Fruit fly (Drosophila melanogaster) whole organism, embryonic: ENCODE measurements around the gene Lcp65Aa.

Source experiments
- Awh ChIP-seq: fragments of 200-800 bp; sonication (Bioruptor generic); IDR thresholded peaks from 2 replicates; pipeline ENCODE4, ENCODE4 v1.3.6; 2022; ENCODE audit warnings: missing biosample characterization, missing genetic modification characterization
- CG10321 ChIP-seq: fragments of 200-800 bp; sonication (Bioruptor generic); IDR thresholded peaks from 2 replicates; pipeline ENCODE4 v1.3.6; 2022; ENCODE audit warnings: missing biosample characterization, missing genetic modification characterization
- CG12769 ChIP-seq: fragments of 200-800 bp; sonication (Bioruptor generic); optimal IDR thresholded peaks from 2 replicates; lab custom pipeline; 2019; ENCODE audit warnings: missing biosample characterization, mild to moderate bottlenecking, missing genetic modification characterization, moderate library complexity
- CG13775 ChIP-seq: fragments of 200-800 bp; sonication (Bioruptor generic); optimal IDR thresholded peaks from 3 replicates; lab custom pipeline; 2017; ENCODE audit warnings: missing biosample characterization, mild to moderate bottlenecking, missing genetic modification characterization
- CG13894 ChIP-seq: fragments of 200-800 bp; sonication (Bioruptor generic); optimal IDR thresholded peaks from 3 replicates; lab custom pipeline; 2018; ENCODE audit warnings: missing biosample characterization, mild to moderate bottlenecking, missing genetic modification characterization, moderate library complexity
- CG2678 ChIP-seq: fragments of 200-800 bp; sonication (Bioruptor generic); optimal IDR thresholded peaks from 3 replicates; lab custom pipeline; 2019; ENCODE audit warnings: missing biosample characterization, mild to moderate bottlenecking, missing genetic modification characterization, moderate library complexity
- CG2889 ChIP-seq: fragments of 200-800 bp; sonication (Bioruptor generic); IDR thresholded peaks from 3 replicates; pipeline ENCODE4 v1.3.6; 2022; ENCODE audit warnings: missing biosample characterization, missing genetic modification characterization
- CG30403 ChIP-seq: fragments of 200-800 bp; sonication (Bioruptor generic); optimal IDR thresholded peaks from 3 replicates; lab custom pipeline; 2016; ENCODE audit warnings: missing biosample characterization, missing genetic modification characterization
- CG33557 ChIP-seq: fragments of 200-800 bp; sonication (Bioruptor generic); optimal IDR thresholded peaks from 2 replicates; lab custom pipeline; 2019; ENCODE audit warnings: missing biosample characterization, mild to moderate bottlenecking, missing genetic modification characterization, moderate library complexity
- CG6854 ChIP-seq: fragments of 200-800 bp; sonication (Bioruptor generic); optimal IDR thresholded peaks from 3 replicates; lab custom pipeline; 2017; ENCODE audit warnings: missing biosample characterization, mild to moderate bottlenecking, missing genetic modification characterization
- CG7372 ChIP-seq: fragments of 200-800 bp; sonication (Bioruptor generic); IDR thresholded peaks from 2 replicates; pipeline ENCODE4 v1.3.6; 2022; ENCODE audit warnings: missing biosample characterization, missing genetic modification characterization
- D ChIP-seq, 2 experiments: fragments of 200-800 bp in 1 of 2; fragments of >200 bp in 1 of 2; sonication (Bioruptor generic) in 1 of 2; optimal IDR thresholded peaks; 2 replicates in 1 of 2; 3 replicates in 1 of 2; lab custom pipeline; 2017; ENCODE audit warnings: mild to moderate bottlenecking in 1 of 2, missing biosample characterization in 1 of 2, missing genetic modification characterization in 1 of 2, missing genetic modification reagents in 1 of 2
- Dll ChIP-seq: fragments of 200-800 bp; sonication (Bioruptor generic); IDR thresholded peaks from 4 replicates; pipeline ENCODE4 v1.3.6; 2022; ENCODE audit warnings: missing biosample characterization, missing genetic modification characterization; ENCODE audit not compliant: partially characterized antibody
- E2f2 ChIP-seq: fragments of 200-800 bp; sonication (Bioruptor generic); IDR thresholded peaks from 2 replicates; pipeline ENCODE4 v1.3.6; 2022; ENCODE audit warnings: missing biosample characterization, missing genetic modification characterization
- ERR ChIP-seq: fragments of 200-800 bp; sonication (Bioruptor generic); optimal IDR thresholded peaks from 2 replicates; lab custom pipeline; 2016; ENCODE audit warnings: missing biosample characterization, missing genetic modification characterization
- Ets65A ChIP-seq: fragments of 200-800 bp; sonication (Bioruptor generic); peaks from one replicate; lab custom pipeline; 2016; ENCODE audit warnings: missing biosample characterization, missing genetic modification characterization
- HHEX ChIP-seq: fragments of 200-800 bp; sonication (Bioruptor generic); optimal IDR thresholded peaks from 3 replicates; lab custom pipeline; 2017; ENCODE audit warnings: missing biosample characterization, mild to moderate bottlenecking, missing genetic modification characterization, missing genetic modification reagents
- Hr3 ChIP-seq: fragments of 200-800 bp; sonication (Bioruptor generic); optimal IDR thresholded peaks from 3 replicates; lab custom pipeline; 2016; ENCODE audit warnings: missing biosample characterization, missing genetic modification characterization
- Nf-YB ChIP-seq: fragments of 200-800 bp; sonication (Bioruptor generic); optimal IDR thresholded peaks from 3 replicates; lab custom pipeline; 2019; ENCODE audit warnings: missing biosample characterization, mild to moderate bottlenecking, missing genetic modification characterization, moderate library complexity
- Nf-YC ChIP-seq: fragments of 200-800 bp; optimal IDR thresholded peaks from 3 replicates; lab custom pipeline; 2019; ENCODE audit warnings: missing biosample characterization, mild to moderate bottlenecking, missing genetic modification characterization, moderate library complexity
- Oli ChIP-seq: fragments of 200-800 bp; sonication (Bioruptor generic); optimal IDR thresholded peaks from 2 replicates; lab custom pipeline; 2018; ENCODE audit warnings: missing biosample characterization, mild to moderate bottlenecking, missing genetic modification characterization, moderate library complexity
- Opbp ChIP-seq: fragments of 200-800 bp; sonication (Bioruptor generic); IDR thresholded peaks from 3 replicates; pipeline ENCODE4 v1.3.6; 2022; ENCODE audit warnings: missing biosample characterization, missing genetic modification characterization; ENCODE audit not compliant: partially characterized antibody
- Trl ChIP-seq, 3 experiments: fragments of >200 bp in 2 of 3; fragments of 200-800 bp in 1 of 3; sonication (Bioruptor generic) in 1 of 3; optimal IDR thresholded peaks; 2 replicates in 1 of 3; 3 replicates in 2 of 3; lab custom pipeline; 2016 to 2017; ENCODE audit warnings: missing biosample characterization in 1 of 3, missing genetic modification characterization in 1 of 3
- Usf ChIP-seq: fragments of 200-800 bp; sonication (Bioruptor generic); optimal IDR thresholded peaks from 2 replicates; lab custom pipeline; 2017; ENCODE audit warnings: missing genotype, missing biosample characterization, missing genetic modification characterization
- aop ChIP-seq: fragments of 200-800 bp; sonication (Bioruptor generic); IDR thresholded peaks from 2 replicates; pipeline ENCODE4 v1.3.6; 2022; ENCODE audit warnings: missing biosample characterization, missing genetic modification characterization
- bcd ChIP-seq: fragments of 200-800 bp; sonication (Bioruptor generic); optimal IDR thresholded peaks from 2 replicates; lab custom pipeline; 2017; ENCODE audit warnings: missing biosample characterization, mild to moderate bottlenecking, missing genetic modification characterization
- cg ChIP-seq: fragments of 200-800 bp; sonication (Bioruptor generic); optimal IDR thresholded peaks from 3 replicates; lab custom pipeline; 2019; ENCODE audit warnings: missing biosample characterization, mild to moderate bottlenecking, missing genetic modification characterization, moderate library complexity
- chn ChIP-seq: fragments of 200-800 bp; sonication (Bioruptor generic); optimal IDR thresholded peaks from 2 replicates; lab custom pipeline; 2016; ENCODE audit warnings: missing biosample characterization, missing genetic modification characterization
- crc ChIP-seq: fragments of 200-800 bp; sonication (Bioruptor generic); optimal IDR thresholded peaks from 2 replicates; lab custom pipeline; 2016; ENCODE audit warnings: missing biosample characterization, missing genetic modification characterization
- dm ChIP-seq: fragments of 200-800 bp; sonication (Bioruptor generic); optimal IDR thresholded peaks from 3 replicates; lab custom pipeline; 2016; ENCODE audit warnings: missing biosample characterization, missing genetic modification characterization
- emc ChIP-seq: fragments of 200-800 bp; sonication (Bioruptor generic); optimal IDR thresholded peaks from 2 replicates; lab custom pipeline; 2016; ENCODE audit warnings: missing biosample characterization, missing genetic modification characterization
- ewg ChIP-seq: fragments of 200-800 bp; sonication (Bioruptor generic); optimal IDR thresholded peaks from 3 replicates; lab custom pipeline; 2017; ENCODE audit warnings: mild to moderate bottlenecking, missing biosample characterization, missing genetic modification reagents, missing genetic modification characterization
- gt ChIP-seq: fragments of 200-800 bp; sonication (Bioruptor generic); IDR thresholded peaks from 2 replicates; pipeline ENCODE4 v1.3.6; 2022; ENCODE audit warnings: missing biosample characterization, missing genetic modification characterization
- her ChIP-seq: fragments of 200-800 bp; sonication (Bioruptor generic); optimal IDR thresholded peaks from 2 replicates; lab custom pipeline; 2016; ENCODE audit warnings: missing biosample characterization, missing genetic modification characterization
- ind ChIP-seq: fragments of 200-800 bp; sonication (Bioruptor generic); optimal IDR thresholded peaks from 3 replicates; lab custom pipeline; 2016; ENCODE audit warnings: missing biosample characterization, missing genetic modification characterization
- jumu ChIP-seq: fragments of 200-800 bp; sonication (Bioruptor generic); optimal IDR thresholded peaks from 3 replicates; lab custom pipeline; 2016; ENCODE audit warnings: missing biosample characterization, missing genetic modification characterization
- lola ChIP-seq, 3 experiments: fragments of >200 bp in 2 of 3; fragments of 200-800 bp in 1 of 3; sonication (Bioruptor generic) in 1 of 3; optimal IDR thresholded peaks; 2 replicates each; lab custom pipeline; 2017 to 2019; ENCODE audit warnings: missing biosample characterization in 3 of 3, missing genetic modification characterization in 3 of 3, mild to moderate bottlenecking in 1 of 3, moderate library complexity in 1 of 3
- nau ChIP-seq: fragments of 200-800 bp; sonication (Bioruptor generic); optimal IDR thresholded peaks from 3 replicates; lab custom pipeline; 2017; ENCODE audit warnings: missing biosample characterization, mild to moderate bottlenecking, missing genetic modification characterization, missing genetic modification reagents
- onecut ChIP-seq: fragments of 200-800 bp; sonication (Bioruptor generic); IDR thresholded peaks from 2 replicates; pipeline ENCODE4 v1.3.6; 2022; ENCODE audit warnings: missing biosample characterization, missing genetic modification characterization
- run ChIP-seq: fragments of 200-800 bp; sonication (Bioruptor generic); optimal IDR thresholded peaks from 3 replicates; lab custom pipeline; 2018; ENCODE audit warnings: missing biosample characterization, mild to moderate bottlenecking, missing genetic modification characterization
- sens ChIP-seq: fragments of 200-800 bp; sonication (Bioruptor generic); peaks from one replicate; lab custom pipeline; 2016; ENCODE audit warnings: missing biosample characterization, missing genetic modification characterization
- sima ChIP-seq: fragments of 200-800 bp; sonication (Bioruptor generic); optimal IDR thresholded peaks from 2 replicates; lab custom pipeline; 2016; ENCODE audit warnings: missing biosample characterization, missing genetic modification characterization
- trem ChIP-seq: fragments of 200-800 bp; optimal IDR thresholded peaks from 3 replicates; lab custom pipeline; 2019; ENCODE audit warnings: missing biosample characterization, mild to moderate bottlenecking, missing genetic modification characterization, moderate library complexity
- twi ChIP-seq: fragments of 200-800 bp; optimal IDR thresholded peaks from 2 replicates; lab custom pipeline; 2019; ENCODE audit warnings: missing biosample characterization, mild to moderate bottlenecking, missing genetic modification characterization, moderate library complexity
- tx ChIP-seq: fragments of 200-800 bp; sonication (Bioruptor generic); optimal IDR thresholded peaks from 2 replicates; lab custom pipeline; 2016; ENCODE audit warnings: missing biosample characterization, missing genetic modification characterization
- unc-4 ChIP-seq: fragments of 200-800 bp; sonication (Bioruptor generic); IDR thresholded peaks from 2 replicates; pipeline ENCODE4 v1.3.6; 2022; ENCODE audit warnings: missing biosample characterization, missing genetic modification characterization; ENCODE audit not compliant: partially characterized antibody

The Lcp65Aa gene

dm6 chr3L:6110673-6111449 lies 40.2 kb upstream of the Lcp65Aa start (continued):
- no peak for TF ChIP-seq Trl (optimal IDR thresholded peaks at IDR 0.05; lab: Kevin White, UChicago)
- TF ChIP-seq Trl (GFP tag; optimal IDR thresholded peaks at IDR 0.05; lab: Kevin White, UChicago): no peak
- peak; percentile 43; the same call in 1 of the 2 replicates for TF ChIP-seq CG10321 (GFP tag; lab: Robert Waterston, UW)
- no peak for TF ChIP-seq CG2678 (tag; lab: Kevin White, UChicago)
- TF ChIP-seq tx (GFP tag; lab: Kevin White, UChicago): no peak
- TF ChIP-seq sima (GFP tag; lab: Kevin White, UChicago): no peak
- TF ChIP-seq Dll (GFP tag; lab: Robert Waterston, UW): no peak
- TF ChIP-seq Ets65A (GFP tag; lab: Kevin White, UChicago): peak; percentile 87

- TF ChIP-seq Ets65A (GFP tag; lab: Kevin White, UChicago) (peak; percentile 92), aop (GFP tag; lab: Robert Waterston, UW) (no peak), CG7372 (GFP tag; lab: Robert Waterston, UW) (0 out of 2 replicates have a peak, but pooled peaks have one; percentile 30)
These were observed 39.6 kb upstream of the Lcp65Aa start for dm6 chr3L:6111458-6111857.

DNA sequence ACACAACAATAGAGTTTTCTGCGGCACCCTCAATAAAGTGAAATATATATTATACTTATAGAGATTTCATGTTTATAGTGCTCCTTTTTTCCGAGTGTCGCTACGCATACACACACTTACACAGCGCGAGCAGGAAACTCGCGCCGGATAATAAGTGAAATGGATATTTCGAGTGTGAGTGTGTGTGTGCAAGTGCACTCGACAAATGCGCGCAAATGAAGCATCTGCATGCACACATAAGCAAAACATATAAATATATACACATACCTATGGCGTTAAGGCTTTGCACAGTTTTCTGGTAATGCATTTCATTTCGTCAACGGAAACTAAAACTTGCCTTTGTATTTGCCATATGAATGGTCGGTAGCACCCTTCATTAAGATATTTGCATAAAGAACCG lies 35.6 kb upstream of the Lcp65Aa start:
- no peak for TF ChIP-seq ind
- no peak for TF ChIP-seq HHEX (GFP tag; lab: Kevin White, UChicago)
- no peak for TF ChIP-seq CG2889
- TF ChIP-seq trem: no peak
- no peak for TF ChIP-seq Hr3
- TF ChIP-seq Awh (GFP tag; lab: Robert Waterston, UW): no peak
- TF ChIP-seq dm (GFP tag; lab: Kevin White, UChicago): no peak
- TF ChIP-seq unc-4 (GFP tag; lab: Robert Waterston, UW): no peak
- no peak for TF ChIP-seq CG6854 (GFP tag; lab: Kevin White, UChicago)
- TF ChIP-seq gt (GFP tag; lab: Robert Waterston, UW): no peak
- TF ChIP-seq Opbp (GFP tag; lab: Robert Waterston, UW): no peak
- TF ChIP-seq emc (GFP tag; lab: Kevin White, UChicago): no peak
- TF ChIP-seq bcd (GFP tag; lab: Kevin White, UChicago): no peak
- TF ChIP-seq CG13894: no peak
- no peak for TF ChIP-seq run (tag; lab: Kevin White, UChicago)
- peak; percentile 5 for TF ChIP-seq cg (GFP tag; lab: Kevin White, UChicago)
- TF ChIP-seq Usf (GFP tag; lab: Kevin White, UChicago): no peak
- TF ChIP-seq ERR: no peak
- TF ChIP-seq sens (GFP tag; lab: Kevin White, UChicago): peak; percentile 24
- no peak for TF ChIP-seq CG13775 (GFP tag; lab: Kevin White, UChicago)
- TF ChIP-seq crc (GFP tag; lab: Kevin White, UChicago): no peak
- no peak for TF ChIP-seq CG12769
- TF ChIP-seq jumu: no peak
- no peak for TF ChIP-seq D (optimal IDR thresholded peaks at IDR 0.05; lab: Kevin White, UChicago)
- no peak for TF ChIP-seq D (GFP tag; optimal IDR thresholded peaks at IDR 0.05; lab: Kevin White, UChicago)
- peak; percentile 91 for TF ChIP-seq Ets65A (GFP tag; lab: Kevin White, UChicago)
- no peak for TF ChIP-seq her

dm6 chr3L:6116881-6117280 lies 34.2 kb upstream of the Lcp65Aa start:
- TF ChIP-seq Nf-YC (tag; lab: Kevin White, UChicago) (peak; percentile 82), chn (GFP tag; lab: Kevin White, UChicago) (no peak), CG30403 (GFP tag; lab: Kevin White, UChicago) (no peak), lola (GFP tag; optimal IDR thresholded peaks at IDR 0.05; lab: Kevin White, UChicago) (no peak), CG33557 (GFP tag; lab: Kevin White, UChicago) (no peak), onecut (GFP tag; lab: Robert Waterston, UW) (peak; percentile 83), E2f2 (GFP tag; lab: Robert Waterston, UW) (no peak), ewg (GFP tag; lab: Kevin White, UChicago) (peak; percentile 35), nau (GFP tag; lab: Kevin White, UChicago) (no peak), Oli (tag; lab: Kevin White, UChicago) (no peak), Ets65A (GFP tag; lab: Kevin White, UChicago) (peak; percentile 71), twi (no peak), Nf-YB (peak; percentile 69)
